Fruit fly (Drosophila melanogaster) whole organism, embryonic: ENCODE measurements around the gene RpS28b.

Experiments
- Atf3 ChIP-seq: fragments of 200-800 bp; sonication (Bioruptor generic); optimal IDR thresholded peaks from 3 replicates; lab custom pipeline; 2016; ENCODE audit warnings: missing biosample characterization, missing genetic modification characterization
- CG10147 ChIP-seq: fragments of 200-800 bp; sonication (Bioruptor generic); optimal IDR thresholded peaks from 2 replicates; lab custom pipeline; 2019; ENCODE audit warnings: missing biosample characterization, mild to moderate bottlenecking, missing genetic modification characterization, moderate library complexity
- CG11093 ChIP-seq: fragments of 200-800 bp; sonication (Bioruptor generic); IDR thresholded peaks from 3 replicates; pipeline ENCODE4 v1.3.6; 2022; ENCODE audit warnings: missing biosample characterization, missing genetic modification characterization
- CG11456 ChIP-seq: fragments of 200-800 bp; sonication (Bioruptor generic); IDR thresholded peaks from 3 replicates; pipeline ENCODE4 v1.3.6; 2022; ENCODE audit warnings: missing biosample characterization, missing genetic modification characterization
- CG12155 ChIP-seq: fragments of 200-800 bp; sonication (Bioruptor generic); optimal IDR thresholded peaks from 3 replicates; lab custom pipeline; 2016; ENCODE audit warnings: missing biosample characterization, missing genetic modification characterization
- CG13424 ChIP-seq: fragments of 200-800 bp; sonication (Bioruptor generic); optimal IDR thresholded peaks from 2 replicates; lab custom pipeline; 2019; ENCODE audit warnings: missing biosample characterization, mild to moderate bottlenecking, missing genetic modification characterization, moderate library complexity
- CG14860 ChIP-seq: fragments of 200-800 bp; sonication (Bioruptor generic); IDR thresholded peaks from 3 replicates; pipeline ENCODE4 v1.3.6; 2022; ENCODE audit warnings: missing biosample characterization, missing genetic modification characterization; ENCODE audit not compliant: partially characterized antibody
- CG17359 ChIP-seq: fragments of 200-800 bp; sonication (Bioruptor generic); optimal IDR thresholded peaks from 3 replicates; lab custom pipeline; 2018; ENCODE audit warnings: missing biosample characterization, mild to moderate bottlenecking, missing genetic modification characterization, moderate library complexity
- CG2120 ChIP-seq: fragments of 200-800 bp; sonication (Bioruptor generic); optimal IDR thresholded peaks from 3 replicates; lab custom pipeline; 2016; ENCODE audit warnings: missing biosample characterization, missing genetic modification characterization
- CG33557 ChIP-seq: fragments of 200-800 bp; sonication (Bioruptor generic); optimal IDR thresholded peaks from 2 replicates; lab custom pipeline; 2019; ENCODE audit warnings: missing biosample characterization, mild to moderate bottlenecking, missing genetic modification characterization, moderate library complexity
- CG4730 ChIP-seq: fragments of 200-800 bp; sonication (Bioruptor generic); IDR thresholded peaks from 2 replicates; pipeline ENCODE4 v1.3.6; 2022; ENCODE audit warnings: missing biosample characterization, missing genetic modification characterization
- CG6683 ChIP-seq: fragments of 200-800 bp; sonication (Bioruptor generic); optimal IDR thresholded peaks from 2 replicates; lab custom pipeline; 2017; ENCODE audit warnings: missing biosample characterization, mild to moderate bottlenecking, missing genetic modification characterization, missing genetic modification reagents
- CG6791 ChIP-seq: fragments of 200-800 bp; sonication (Bioruptor generic); IDR thresholded peaks from 3 replicates; pipeline ENCODE4 v1.3.6; 2022; ENCODE audit warnings: missing biosample characterization, missing genetic modification characterization; ENCODE audit not compliant: partially characterized antibody
- CG8281 ChIP-seq: fragments of 200-800 bp; sonication (Bioruptor generic); optimal IDR thresholded peaks from 2 replicates; lab custom pipeline; 2018; ENCODE audit warnings: missing biosample characterization, mild to moderate bottlenecking, missing genetic modification characterization, moderate library complexity
- CG8359 ChIP-seq: fragments of 200-800 bp; sonication (Bioruptor generic); optimal IDR thresholded peaks from 2 replicates; lab custom pipeline; 2017; ENCODE audit warnings: missing biosample characterization, mild to moderate bottlenecking, missing genetic modification characterization, borderline replicate concordance
- CG8765 ChIP-seq: fragments of 200-800 bp; sonication (Bioruptor generic); IDR thresholded peaks from 2 replicates; pipeline ENCODE4 v1.3.6; 2022; ENCODE audit warnings: missing biosample characterization, missing genetic modification characterization
- CG9215 ChIP-seq: fragments of 200-800 bp; sonication (Bioruptor generic); IDR thresholded peaks from 2 replicates; pipeline ENCODE4 v1.3.6; 2022; ENCODE audit warnings: missing biosample characterization, missing genetic modification characterization
- CG9876 ChIP-seq: fragments of 200-800 bp; sonication (Bioruptor generic); optimal IDR thresholded peaks from 2 replicates; lab custom pipeline; 2016; ENCODE audit warnings: missing biosample characterization, missing genetic modification characterization
- Dfd ChIP-seq, 2 experiments: fragments of >200 bp; optimal IDR thresholded peaks; 2 replicates each; lab custom pipeline; 2017; ENCODE audit warnings: missing biosample characterization in 2 of 2, missing genetic modification characterization in 2 of 2
- Dll ChIP-seq: fragments of 200-800 bp; sonication (Bioruptor generic); IDR thresholded peaks from 4 replicates; pipeline ENCODE4 v1.3.6; 2022; ENCODE audit warnings: missing biosample characterization, missing genetic modification characterization; ENCODE audit not compliant: partially characterized antibody
- Dref ChIP-seq: fragments of 200-800 bp; sonication (Bioruptor generic); IDR thresholded peaks from 2 replicates; pipeline ENCODE4 v1.3.6; 2022; ENCODE audit warnings: missing biosample characterization, missing genetic modification characterization
- Hmx ChIP-seq: fragments of 200-800 bp; sonication (Bioruptor generic); optimal IDR thresholded peaks from 2 replicates; lab custom pipeline; 2016; ENCODE audit warnings: missing biosample characterization, missing genetic modification characterization
- Hr3 ChIP-seq: fragments of 200-800 bp; sonication (Bioruptor generic); optimal IDR thresholded peaks from 3 replicates; lab custom pipeline; 2016; ENCODE audit warnings: missing biosample characterization, missing genetic modification characterization
- Hsf ChIP-seq: fragments of 200-800 bp; sonication (Bioruptor generic); optimal IDR thresholded peaks from 3 replicates; lab custom pipeline; 2016; ENCODE audit warnings: missing biosample characterization, missing genetic modification characterization
- MTF-1 ChIP-seq: fragments of 200-800 bp; sonication (Bioruptor generic); optimal IDR thresholded peaks from 2 replicates; lab custom pipeline; 2018; ENCODE audit warnings: missing biosample characterization, mild to moderate bottlenecking, missing genetic modification characterization, borderline replicate concordance
- Meics ChIP-seq: fragments of 200-800 bp; sonication (Bioruptor generic); optimal IDR thresholded peaks from 2 replicates; lab custom pipeline; 2017; ENCODE audit warnings: missing biosample characterization, mild to moderate bottlenecking, missing genetic modification characterization
- Optix ChIP-seq: fragments of 200-800 bp; sonication (Bioruptor generic); IDR thresholded peaks from 3 replicates; pipeline ENCODE4 v1.3.6; 2022; ENCODE audit warnings: missing biosample characterization, missing genetic modification characterization
- PHDP ChIP-seq: fragments of 200-800 bp; sonication (Bioruptor generic); optimal IDR thresholded peaks from 3 replicates; lab custom pipeline; 2018; ENCODE audit warnings: missing biosample characterization, mild to moderate bottlenecking, missing genetic modification characterization, moderate library complexity
- Pdp1 ChIP-seq, 2 experiments: fragments of 200-800 bp; sonication (Bioruptor generic); optimal IDR thresholded peaks; 3 replicates each; lab custom pipeline; 2016; ENCODE audit warnings: missing biosample characterization in 2 of 2, missing genetic modification characterization in 2 of 2, mild to moderate bottlenecking in 1 of 2, moderate library complexity in 1 of 2
- Ssrp ChIP-seq: fragments of 200-800 bp; sonication (Bioruptor generic); optimal IDR thresholded peaks from 2 replicates; lab custom pipeline; 2018; ENCODE audit warnings: missing biosample characterization, mild to moderate bottlenecking, missing genetic modification characterization, moderate library complexity
- Usf ChIP-seq: fragments of 200-800 bp; sonication (Bioruptor generic); optimal IDR thresholded peaks from 2 replicates; lab custom pipeline; 2017; ENCODE audit warnings: missing genotype, missing biosample characterization, missing genetic modification characterization
- al ChIP-seq: fragments of 200-800 bp; sonication (Bioruptor generic); IDR thresholded peaks from 2 replicates; pipeline ENCODE4 v1.3.6; 2022; ENCODE audit warnings: missing biosample characterization, missing genetic modification characterization
- ap ChIP-seq: fragments of 200-800 bp; sonication (Bioruptor generic); IDR thresholded peaks from 2 replicates; pipeline ENCODE4 v1.3.6; 2022; ENCODE audit warnings: missing biosample characterization, missing genetic modification characterization
- bsh ChIP-seq, 2 experiments: fragments of 200-800 bp; sonication (Bioruptor generic); optimal IDR thresholded peaks; 2 replicates each; lab custom pipeline; 2017 to 2018; ENCODE audit warnings: mild to moderate bottlenecking in 2 of 2, missing biosample characterization in 2 of 2, missing genetic modification characterization in 2 of 2, moderate library complexity in 1 of 2
- cg ChIP-seq: fragments of 200-800 bp; sonication (Bioruptor generic); optimal IDR thresholded peaks from 3 replicates; lab custom pipeline; 2019; ENCODE audit warnings: missing biosample characterization, mild to moderate bottlenecking, missing genetic modification characterization, moderate library complexity
- corto ChIP-seq: fragments of 200-800 bp; sonication (Bioruptor generic); optimal IDR thresholded peaks from 2 replicates; lab custom pipeline; 2016; ENCODE audit warnings: missing biosample characterization, mild to moderate bottlenecking, missing genetic modification characterization, moderate library complexity
- en ChIP-seq: fragments of 200-800 bp; sonication (Bioruptor generic); optimal IDR thresholded peaks from 2 replicates; lab custom pipeline; 2016; ENCODE audit warnings: missing biosample characterization, missing genetic modification characterization
- gro ChIP-seq: fragments of 200-800 bp; sonication (Bioruptor generic); optimal IDR thresholded peaks from 2 replicates; lab custom pipeline; 2016; ENCODE audit warnings: missing biosample characterization, missing genetic modification characterization
- gsb-n ChIP-seq: fragments of 200-800 bp; sonication (Bioruptor generic); optimal IDR thresholded peaks from 3 replicates; lab custom pipeline; 2018; ENCODE audit warnings: missing biosample characterization, mild to moderate bottlenecking, missing genetic modification characterization
- maf-S ChIP-seq: fragments of 200-800 bp; sonication (Bioruptor generic); optimal IDR thresholded peaks from 2 replicates; lab custom pipeline; 2016; ENCODE audit warnings: missing biosample characterization, missing genetic modification characterization
- nom ChIP-seq: fragments of 200-800 bp; sonication (Bioruptor generic); optimal IDR thresholded peaks from 2 replicates; lab custom pipeline; 2017; ENCODE audit warnings: missing biosample characterization, missing genetic modification characterization, mild to moderate bottlenecking, moderate library complexity, missing genetic modification reagents
- oc ChIP-seq: fragments of 200-800 bp; sonication (Bioruptor generic); optimal IDR thresholded peaks from 2 replicates; lab custom pipeline; 2018; ENCODE audit warnings: missing biosample characterization, mild to moderate bottlenecking, missing genetic modification characterization, moderate library complexity
- phol ChIP-seq: fragments of 200-800 bp; sonication (Bioruptor generic); optimal IDR thresholded peaks from 3 replicates; lab custom pipeline; 2018; ENCODE audit warnings: missing biosample characterization, mild to moderate bottlenecking, missing genetic modification characterization, moderate library complexity
- repo ChIP-seq: fragments of 200-800 bp; sonication (Bioruptor generic); optimal IDR thresholded peaks from 2 replicates; lab custom pipeline; 2016; ENCODE audit warnings: missing biosample characterization, missing genetic modification characterization
- seq ChIP-seq: fragments of 200-800 bp; sonication (Bioruptor generic); IDR thresholded peaks from 2 replicates; pipeline ENCODE4 v1.3.6; 2022; ENCODE audit warnings: missing biosample characterization, missing genetic modification characterization
- ssp ChIP-seq: fragments of 200-800 bp; sonication (Bioruptor generic); IDR thresholded peaks from 2 replicates; pipeline ENCODE4 v1.3.6; 2022; ENCODE audit warnings: missing biosample characterization, missing genetic modification characterization
- stwl ChIP-seq: fragments of 200-800 bp; sonication (Bioruptor generic); optimal IDR thresholded peaks from 3 replicates; lab custom pipeline; 2018; ENCODE audit warnings: missing biosample characterization, mild to moderate bottlenecking, missing genetic modification characterization, moderate library complexity
- tna ChIP-seq: fragments of 200-800 bp; sonication (Bioruptor generic); IDR thresholded peaks from 2 replicates; pipeline ENCODE4 v1.3.6; 2022; ENCODE audit warnings: missing biosample characterization, missing genetic modification characterization; ENCODE audit not compliant: partially characterized antibody

Gene RpS28b

dm6 chrX:9584104-9584947 is 29.9 kb downstream of the RpS28b start (continued):
- no peak for TF ChIP-seq Hsf (GFP tag; lab: Kevin White, UChicago)
- TF ChIP-seq Usf: peak; percentile 42
- TF ChIP-seq Optix (GFP tag; lab: Robert Waterston, UW): no peak
- peak; percentile 50 for TF ChIP-seq gro (GFP tag; lab: Kevin White, UChicago)
- no peak for TF ChIP-seq en (GFP tag; lab: Kevin White, UChicago)
- TF ChIP-seq CG6683 (GFP tag; lab: Kevin White, UChicago): no peak
- peak; percentile 42; the same call in 1 of the 2 replicates for TF ChIP-seq CG9215 (GFP tag; lab: Robert Waterston, UW)
- TF ChIP-seq CG11456: no peak
- no peak for TF ChIP-seq CG8765 (GFP tag; lab: Robert Waterston, UW)
- TF ChIP-seq CG11093 (GFP tag; lab: Robert Waterston, UW): peak; percentile 21; the same call in 1 of the 3 replicates
- TF ChIP-seq nom (GFP tag; lab: Kevin White, UChicago): peak; percentile 12
- peak; percentile 10 for TF ChIP-seq PHDP (tag; lab: Kevin White, UChicago)
- peak; percentile 42 for TF ChIP-seq CG17359 (tag; lab: Kevin White, UChicago)
- no peak for TF ChIP-seq CG8281 (tag; lab: Kevin White, UChicago)
- TF ChIP-seq MTF-1 (GFP tag; lab: Kevin White, UChicago): peak; percentile 17
- TF ChIP-seq CG33557 (GFP tag; lab: Kevin White, UChicago): no peak
- peak; percentile 36 for TF ChIP-seq CG13424
- peak; percentile 23 for TF ChIP-seq Meics (GFP tag; lab: Kevin White, UChicago)
- TF ChIP-seq tna: no peak
- TF ChIP-seq maf-S (GFP tag; lab: Kevin White, UChicago): peak; percentile 24
- TF ChIP-seq Dll (GFP tag; lab: Robert Waterston, UW): no peak
- TF ChIP-seq stwl: no peak
- TF ChIP-seq Dfd (GFP tag; optimal IDR thresholded peaks at IDR 0.05; lab: Kevin White, UChicago): no peak
- TF ChIP-seq Hr3: peak; percentile 9
- no peak for TF ChIP-seq CG9876 (GFP tag; lab: Kevin White, UChicago)
- TF ChIP-seq CG2120 (GFP tag; lab: Kevin White, UChicago): no peak
- no peak for TF ChIP-seq gsb-n (tag; lab: Kevin White, UChicago)
- 0 out of 2 replicates have a peak, but pooled peaks have one; percentile 11 for TF ChIP-seq al (GFP tag; lab: Robert Waterston, UW)
- TF ChIP-seq Atf3 (GFP tag; lab: Kevin White, UChicago): no peak
- TF ChIP-seq corto (GFP tag; lab: Kevin White, UChicago): no peak
- no peak for TF ChIP-seq Dref (GFP tag; lab: Robert Waterston, UW)
- peak; percentile 20 for TF ChIP-seq phol (tag; lab: Kevin White, UChicago)
- TF ChIP-seq bsh (GFP tag; optimal IDR thresholded peaks at IDR 0.05; lab: Kevin White, UChicago): no peak
- TF ChIP-seq CG14860 (GFP tag; lab: Robert Waterston, UW): no peak
- TF ChIP-seq seq: 0 out of 2 replicates have a peak, but pooled peaks have one; percentile 13
- TF ChIP-seq CG8359 (GFP tag; lab: Kevin White, UChicago): no peak
- no peak for TF ChIP-seq CG6791 (GFP tag; lab: Robert Waterston, UW)
- peak; percentile 83 for TF ChIP-seq cg (GFP tag; lab: Kevin White, UChicago)
- TF ChIP-seq CG12155 (GFP tag; lab: Kevin White, UChicago): no peak
- TF ChIP-seq Ssrp (tag; lab: Kevin White, UChicago): peak; percentile 34
- no peak for TF ChIP-seq CG4730 (GFP tag; lab: Robert Waterston, UW)
- TF ChIP-seq ssp (GFP tag; lab: Robert Waterston, UW): 0 out of 2 replicates have a peak, but pooled peaks have one; percentile 19
- peak; percentile 15 for TF ChIP-seq CG10147
- no peak for TF ChIP-seq Pdp1 (GFP tag; optimal IDR thresholded peaks at IDR 0.05; lab: Kevin White, UChicago)
- no peak for TF ChIP-seq ap (GFP tag; lab: Robert Waterston, UW)
- no peak for TF ChIP-seq oc
- TF ChIP-seq repo (GFP tag; lab: Kevin White, UChicago): no peak
- no peak for TF ChIP-seq Hmx (GFP tag; lab: Kevin White, UChicago)
